Worm (Caenorhabditis elegans) whole organism, mixed stage, embryonic: Measurements from ENCODE around the gene mdt-19.

Experiments used
- M03D4.4 ChIP-seq: sonication (generic microtip); optimal IDR thresholded peaks from 2 replicates; lab custom pipeline; 2017; ENCODE audit warnings: mild to moderate bottlenecking, missing genetic modification characterization, missing compliant biosample characterization
- ceh-39 ChIP-seq: fragments of 150-350 bp; optimal IDR thresholded peaks from 2 replicates; lab custom pipeline; 2014; ENCODE audit warnings: missing biosample characterization, missing genetic modification characterization
- ceh-43 ChIP-seq: fragments of 200-800 bp; sonication (Bioruptor generic); optimal IDR thresholded peaks from 2 replicates; lab custom pipeline; 2018; ENCODE audit warnings: mild to moderate bottlenecking, missing genetic modification characterization, moderate library complexity, missing compliant biosample characterization
- cnd-1 ChIP-seq: fragments of 200-800 bp; sonication (Bioruptor generic); optimal IDR thresholded peaks from 2 replicates; lab custom pipeline; 2018; ENCODE audit warnings: mild to moderate bottlenecking, missing genetic modification characterization, missing compliant biosample characterization
- ham-2 ChIP-seq: fragments of 200-800 bp; sonication (Bioruptor generic); optimal IDR thresholded peaks from 2 replicates; lab custom pipeline; 2018; ENCODE audit warnings: mild to moderate bottlenecking, missing genetic modification characterization, missing compliant biosample characterization
- hlh-1 ChIP-seq: fragments of 150-350 bp; optimal IDR thresholded peaks from 2 replicates; lab custom pipeline; 2014; ENCODE audit warnings: missing biosample characterization, missing genetic modification reagents, missing genetic modification characterization
- lin-13 ChIP-seq: fragments of 150-350 bp; optimal IDR thresholded peaks from 2 replicates; lab custom pipeline; 2014; ENCODE audit warnings: missing biosample characterization, missing genetic modification characterization
- mep-1 ChIP-seq: fragments of 150-350 bp; optimal IDR thresholded peaks from 2 replicates; lab custom pipeline; 2017; ENCODE audit warnings: missing biosample characterization, missing genetic modification reagents, missing genetic modification characterization, inconsistent platforms
- nhr-12 ChIP-seq: fragments of 150-350 bp; optimal IDR thresholded peaks from 2 replicates; lab custom pipeline; 2014; ENCODE audit warnings: missing biosample characterization, missing genetic modification characterization
- nhr-2 ChIP-seq: fragments of 150-350 bp; optimal IDR thresholded peaks from 2 replicates; lab custom pipeline; 2014; ENCODE audit warnings: missing biosample characterization, missing genetic modification characterization
- nhr-28 ChIP-seq: fragments of 150-350 bp; optimal IDR thresholded peaks from 2 replicates; lab custom pipeline; 2014; ENCODE audit warnings: missing biosample characterization, missing genetic modification characterization
- sem-2 ChIP-seq: fragments of 200-800 bp; sonication (Bioruptor generic); optimal IDR thresholded peaks from 2 replicates; lab custom pipeline; 2018; ENCODE audit warnings: mild to moderate bottlenecking, missing genetic modification characterization, missing compliant biosample characterization
- sptf-1 ChIP-seq: sonication (generic microtip); optimal IDR thresholded peaks from 2 replicates; lab custom pipeline; 2017; ENCODE audit warnings: mild to moderate bottlenecking, missing genetic modification characterization, moderate library complexity, missing compliant biosample characterization
- unc-120 ChIP-seq: sonication (generic microtip); optimal IDR thresholded peaks from 2 replicates; lab custom pipeline; 2017; ENCODE audit warnings: missing genetic modification characterization, missing compliant biosample characterization; ENCODE audit not compliant: poor library complexity, severe bottlenecking
- ztf-11 ChIP-seq: fragments of 150-350 bp; optimal IDR thresholded peaks from 2 replicates; lab custom pipeline; 2014; ENCODE audit warnings: missing biosample characterization, missing genetic modification characterization

mdt-19 gene

DNA sequence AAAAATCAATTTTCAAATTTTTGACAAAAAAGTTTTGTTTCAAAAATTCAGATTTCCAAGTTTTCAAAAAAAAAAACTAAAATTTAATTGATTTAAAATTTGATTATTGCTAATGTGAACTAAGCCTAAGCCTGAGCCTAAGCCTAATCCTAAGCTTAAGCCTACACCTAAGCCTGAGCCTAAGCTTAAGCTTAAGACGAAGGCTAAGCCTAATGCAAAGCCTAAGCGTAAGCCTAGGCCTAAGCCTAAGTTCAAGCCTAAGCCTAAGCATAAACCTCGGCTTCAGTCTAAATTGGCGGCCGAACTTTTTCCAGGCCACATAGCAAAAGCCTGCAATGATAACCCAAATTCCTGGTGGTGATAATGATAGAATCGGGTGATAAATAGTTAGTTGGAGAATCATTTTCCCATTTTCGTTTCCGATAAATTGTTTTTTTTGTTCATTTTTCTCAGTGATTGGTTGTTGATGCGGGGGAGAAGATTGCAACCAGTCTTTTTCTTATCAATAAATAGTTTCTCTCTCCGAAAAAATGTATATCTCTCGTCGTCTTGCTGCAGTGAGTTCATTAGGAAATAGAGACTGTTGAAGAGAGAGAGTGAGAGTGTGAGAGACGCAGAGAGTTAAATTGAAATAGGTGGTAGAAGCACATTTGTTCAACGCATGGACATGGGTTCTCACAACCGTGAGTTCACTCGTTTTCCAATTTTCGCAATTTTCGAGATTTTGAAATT, 49.5 kb downstream of the mdt-19 start:
- TF ChIP-seq ham-2 (GFP tag; lab: Kevin White, UChicago) (peak; percentile 73), nhr-28 (no peak), sem-2 (GFP tag; lab: Kevin White, UChicago) (no peak), lin-13 (tag; lab: Kevin White, UChicago) (no peak), hlh-1 (tag; lab: Kevin White, UChicago) (no peak), mep-1 (tag; lab: Kevin White, UChicago) (no peak)

ce11 chrIII:2651519-2651918, 53.7 kb downstream of the mdt-19 start:
- TF ChIP-seq hlh-1 (tag; lab: Kevin White, UChicago) = no peak
- TF ChIP-seq ham-2 (GFP tag; lab: Kevin White, UChicago) = no peak
- no peak for TF ChIP-seq ceh-43 (GFP tag; lab: Kevin White, UChicago)
- TF ChIP-seq ztf-11 = no peak
- no peak for TF ChIP-seq unc-120 (tag; lab: Kevin White, UChicago)
- no peak for TF ChIP-seq M03D4.4 (tag; lab: Kevin White, UChicago)
- TF ChIP-seq cnd-1 (tag; lab: Kevin White, UChicago) = no peak
- no peak for TF ChIP-seq ceh-39 (tag; lab: Kevin White, UChicago)
- TF ChIP-seq sptf-1 (tag; lab: Kevin White, UChicago) = no peak
- TF ChIP-seq nhr-2 = no peak
- TF ChIP-seq nhr-12 (tag; lab: Kevin White, UChicago) = no peak
